Fruit fly (Drosophila melanogaster) ovary, adult (tissue): ENCODE data around the gene CG43245.

ENCODE experiments used
- CG17801 ChIP-seq: fragments of 200-800 bp; optimal IDR thresholded peaks from 2 replicates; lab custom pipeline; 2019; ENCODE audit warnings: missing biosample characterization, mild to moderate bottlenecking, missing genetic modification characterization, moderate library complexity; ENCODE audit not compliant: partially characterized antibody

CG43245 gene

dm6 chr3L:10742225-10742624 is 29.5 kb upstream of the CG43245 start:
- no peak for TF ChIP-seq CG17801

DNA sequence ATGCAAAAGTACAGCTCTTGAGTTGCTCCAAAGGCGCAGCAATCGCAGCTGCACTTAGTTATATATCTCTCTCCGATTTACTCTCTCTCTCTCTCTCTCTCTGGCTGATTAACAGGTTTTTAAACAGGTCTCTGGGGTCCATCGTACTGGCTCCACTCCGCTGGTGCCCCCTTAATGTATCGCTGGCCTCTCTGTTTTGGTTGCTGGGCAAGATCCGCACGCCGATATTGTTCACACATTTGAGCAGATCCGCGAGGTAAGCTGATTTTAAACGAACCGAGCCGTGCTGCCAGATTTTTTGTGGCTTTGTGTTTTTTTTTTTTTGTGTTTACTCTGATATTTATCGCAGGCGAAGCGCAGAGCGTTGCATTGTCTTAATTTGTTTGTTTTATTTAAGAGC is 28.9 kb upstream of the CG43245 start:
- TF ChIP-seq CG17801 = no peak

DNA sequence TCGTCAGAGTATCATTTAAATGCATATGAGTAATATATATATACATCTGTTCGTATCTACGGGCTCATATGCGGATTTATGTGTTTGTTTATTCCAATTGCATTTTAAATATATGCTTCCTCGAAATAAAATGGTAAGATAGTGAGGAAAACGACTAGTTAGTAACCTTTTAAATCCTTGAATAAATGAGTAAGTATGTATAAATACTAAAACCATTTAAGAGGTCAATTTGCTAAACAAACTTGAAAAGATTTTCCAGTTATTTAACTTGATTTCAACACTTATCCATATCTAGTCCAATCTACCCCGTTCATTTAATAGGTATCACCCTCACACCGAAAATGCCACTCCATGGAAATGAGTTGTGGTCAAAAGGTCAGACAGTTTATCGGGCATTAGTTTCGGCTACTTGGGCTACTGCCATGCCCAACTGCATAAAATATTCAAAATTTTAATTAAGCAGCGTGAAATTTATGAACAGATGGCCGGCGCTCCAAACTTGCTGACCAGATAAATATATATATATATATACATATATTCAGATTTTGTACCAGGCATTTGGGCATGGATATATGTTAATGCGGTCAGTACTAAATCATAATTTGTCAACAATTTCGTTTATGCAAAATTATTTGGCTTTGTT is 26.1 kb upstream of the CG43245 start:
- no peak for TF ChIP-seq CG17801

DNA sequence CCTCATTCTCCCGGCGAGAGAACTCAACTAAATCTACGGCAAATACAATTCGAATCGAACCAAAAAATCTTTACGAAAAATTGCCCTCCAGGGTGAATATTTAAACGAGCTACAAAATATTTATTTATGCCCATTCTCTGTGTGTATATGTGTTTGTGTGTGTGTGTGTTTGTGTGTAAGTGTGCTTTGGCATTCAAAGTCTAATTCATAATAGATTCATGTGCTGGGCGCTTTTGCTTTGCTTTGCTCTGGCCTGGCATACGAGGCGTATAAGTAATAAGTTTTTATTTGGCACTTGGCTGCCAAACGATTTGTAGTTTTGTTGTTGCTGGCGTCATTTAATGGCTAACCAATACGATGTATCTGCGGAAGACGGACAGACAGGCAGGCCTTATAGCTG is 24.3 kb upstream of the CG43245 start:
- TF ChIP-seq CG17801 = no peak

DNA sequence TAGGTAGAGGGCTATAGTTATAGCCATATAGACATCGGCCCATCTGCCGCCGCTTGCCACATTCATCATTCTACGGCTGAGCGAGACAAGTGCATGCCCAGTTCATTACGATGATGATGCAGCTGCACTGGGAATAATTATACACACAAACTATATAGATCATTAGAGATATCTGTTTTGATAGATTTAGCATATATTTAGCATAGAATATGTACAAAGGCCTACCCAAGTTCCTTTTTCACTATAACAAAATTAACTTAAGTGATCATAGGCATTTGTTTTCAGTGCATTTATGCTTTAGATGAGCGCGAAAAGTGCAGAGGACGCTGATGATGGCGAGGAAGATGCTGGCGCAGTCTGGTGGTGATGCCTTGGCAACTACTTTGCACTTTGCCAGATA is 21.1 kb upstream of the CG43245 start:
- TF ChIP-seq CG17801 = no peak

- TF ChIP-seq CG17801 = no peak
These were observed 20.4 kb upstream of the CG43245 start for dm6 chr3L:10751283-10751682.

DNA sequence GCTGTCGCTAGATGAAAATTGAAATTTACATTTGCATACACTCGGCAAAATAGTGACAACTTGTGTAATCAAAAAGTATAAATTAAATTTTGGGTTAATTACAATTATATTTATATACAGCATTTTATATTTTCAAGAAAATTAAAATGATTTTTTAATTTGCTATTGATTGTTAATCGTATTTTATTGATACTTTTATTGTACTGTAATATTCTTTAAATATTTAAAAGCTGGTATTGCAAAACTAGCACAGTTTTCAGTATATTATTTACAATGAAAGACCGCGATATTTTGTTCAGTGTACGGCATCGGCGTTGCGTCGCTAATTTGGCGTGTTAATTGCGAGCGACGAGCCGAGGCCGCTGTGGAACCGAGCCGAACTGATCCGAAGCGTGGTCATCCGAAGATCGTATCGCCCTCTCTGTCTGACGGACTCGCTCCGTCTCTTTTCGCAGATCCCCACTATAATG is 19.1 kb upstream of the CG43245 start:
- TF ChIP-seq CG17801 = peak; percentile 90

DNA sequence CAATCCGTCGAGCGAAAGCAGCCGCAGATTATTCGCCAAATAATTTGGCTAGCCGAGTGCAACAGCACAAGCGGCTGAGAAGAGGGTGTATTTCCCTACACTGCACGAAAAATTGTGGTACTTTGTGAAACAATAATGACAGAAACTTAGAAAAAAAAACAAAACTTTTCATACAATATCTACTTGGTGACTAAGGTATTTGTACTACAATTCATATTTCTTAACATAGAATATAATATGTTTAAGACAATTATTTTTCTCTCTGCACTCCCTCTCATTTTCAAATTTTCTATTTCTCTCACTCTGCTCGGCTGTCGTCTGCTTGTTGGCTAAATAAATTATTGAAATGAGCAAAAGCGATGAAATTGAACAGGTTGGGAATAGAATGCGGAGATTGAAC is 15.6 kb upstream of the CG43245 start:
- TF ChIP-seq CG17801 = no peak

- TF ChIP-seq CG17801 = no peak
These were observed 14.8 kb upstream of the CG43245 start for dm6 chr3L:10756919-10757318.

dm6 chr3L:10757605-10758004 is 14.1 kb upstream of the CG43245 start:
- TF ChIP-seq CG17801 = no peak

DNA sequence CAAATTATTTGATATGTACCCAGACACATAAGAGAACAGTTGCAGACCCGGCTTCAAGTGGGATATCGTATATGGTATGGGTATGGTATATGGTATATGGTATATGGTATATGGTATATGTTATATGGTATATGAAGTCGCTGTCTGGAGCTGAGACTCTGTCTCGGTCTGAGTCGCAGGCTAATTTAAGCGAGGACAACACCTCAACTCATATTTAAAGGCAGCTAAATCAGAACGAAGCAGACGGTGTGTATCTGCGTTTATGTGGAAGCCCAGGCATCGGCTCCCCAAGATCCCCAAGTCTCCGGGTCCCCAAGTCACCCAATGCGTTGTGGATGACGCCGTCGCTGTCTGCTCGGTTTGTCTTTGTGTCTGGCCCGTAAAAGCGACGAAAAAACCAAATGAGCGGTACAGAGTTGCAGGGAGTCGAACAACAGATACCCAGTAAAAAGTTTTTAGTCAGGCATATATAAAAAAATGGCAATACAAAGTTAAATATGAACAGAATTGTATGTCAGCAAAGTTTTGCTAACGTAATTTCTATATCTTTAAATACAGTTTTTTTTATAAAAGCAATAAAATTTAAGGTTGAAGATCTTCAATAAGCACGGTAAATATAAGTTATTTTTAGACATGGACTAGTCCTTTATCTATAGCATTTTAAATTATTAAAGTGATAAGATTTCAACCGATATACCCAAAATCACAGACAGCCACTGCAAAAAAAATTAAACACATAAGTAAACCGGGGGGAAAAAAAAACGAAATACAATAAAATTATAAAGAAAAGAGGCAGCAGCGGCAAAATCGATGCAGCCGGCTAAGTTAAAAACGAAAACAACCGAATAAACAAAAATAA is 11.7 kb upstream of the CG43245 start:
- TF ChIP-seq CG17801 = peak; percentile 89

- no peak for TF ChIP-seq CG17801
These were observed 11.0 kb upstream of the CG43245 start for dm6 chr3L:10760764-10761163.

dm6 chr3L:10766480-10767145 is 5.1 kb upstream of the CG43245 start:
- TF ChIP-seq CG17801 = peak; percentile 26

- peak; percentile 37 for TF ChIP-seq CG17801
These were observed 4.3 kb upstream of the CG43245 start for dm6 chr3L:10767181-10768095.

DNA sequence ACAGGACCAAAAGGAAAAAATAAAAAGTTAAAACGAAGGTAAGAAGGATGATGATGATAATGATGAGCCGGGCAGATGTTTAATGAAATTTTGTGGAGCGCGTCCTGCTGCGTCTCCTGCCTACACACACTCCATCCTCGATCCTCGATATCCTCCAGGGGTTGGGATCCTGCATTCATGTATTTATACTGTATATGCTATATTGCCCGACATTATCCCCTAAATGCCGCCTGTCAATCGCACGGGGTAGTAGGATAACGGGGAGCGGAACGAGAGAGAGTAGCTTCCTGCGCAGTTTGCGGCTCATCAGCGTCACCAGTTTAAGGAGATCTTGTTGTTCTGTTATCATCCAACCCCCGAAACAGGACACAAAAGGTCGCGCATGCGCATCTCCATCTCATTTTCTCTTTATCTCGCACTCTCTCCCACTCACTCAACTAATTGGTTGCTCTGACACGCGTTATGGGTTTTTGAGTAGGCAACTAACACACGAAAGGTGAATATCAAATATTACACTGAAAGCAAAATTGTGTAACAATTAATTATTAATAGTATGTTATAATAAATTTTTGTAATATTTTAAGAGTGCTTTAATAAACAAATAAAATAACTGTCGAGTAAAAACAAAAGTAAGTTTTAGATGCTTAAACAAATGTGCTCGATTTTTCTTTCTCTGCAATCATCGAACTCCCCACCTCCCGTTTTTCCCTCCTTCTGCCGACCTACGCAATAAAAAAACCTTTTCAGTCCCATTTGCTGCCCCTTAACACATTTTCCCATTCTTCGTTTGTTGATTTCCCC is 2.3 kb upstream of the CG43245 start:
- no peak for TF ChIP-seq CG17801
